Worm (Caenorhabditis elegans): ENCODE data around the gene C17H12.10.

Gene C17H12.10

DNA sequence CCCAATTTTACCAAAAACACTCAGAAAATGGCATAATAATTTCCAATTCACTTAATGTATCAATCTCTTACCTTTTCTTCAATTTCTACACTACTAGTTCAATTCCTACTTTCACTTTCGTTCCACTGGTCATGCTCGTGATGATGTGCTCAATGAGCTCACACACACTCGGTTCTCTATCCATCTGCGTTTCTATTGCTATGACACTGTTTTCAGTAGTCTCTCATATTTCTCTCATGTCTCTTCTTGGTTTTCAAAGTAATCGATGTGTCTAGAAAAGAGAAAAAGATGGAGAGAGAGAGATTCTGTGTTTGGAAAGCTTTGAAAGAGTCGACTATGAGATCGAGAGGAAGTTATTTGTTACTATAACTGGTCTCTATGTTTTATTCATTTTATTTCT, 39.4 kb upstream of the C17H12.10 start:
- TF ChIP-seq ztf-6 (GFP tag; IDR thresholded peaks at IDR 0.05) (no peak), cebp-1 (GFP tag; IDR thresholded peaks at IDR 0.05) (no peak), cebp-1 (tag; optimal IDR thresholded peaks at IDR 0.05) (peak; percentile 56), pha-4 (tag; optimal IDR thresholded peaks at IDR 0.05) (no peak), unc-130 (GFP tag; optimal IDR thresholded peaks at IDR 0.05) (no peak), tbx-9 (tag; optimal IDR thresholded peaks at IDR 0.05; ENCODE audit: borderline replicate concordance) (no peak), nhr-27 (tag; optimal IDR thresholded peaks at IDR 0.05) (no peak), ceh-79 (tag; optimal IDR thresholded peaks at IDR 0.05) (no peak), lsl-1 (GFP tag; optimal IDR thresholded peaks at IDR 0.05) (no peak), Y95B8A.8 (GFP tag; IDR thresholded peaks at IDR 0.05) (no peak), ekl-4 (GFP tag; IDR thresholded peaks at IDR 0.05) (no peak), nhr-80 (tag; optimal IDR thresholded peaks at IDR 0.05) (peak; percentile 33), ama-1 (optimal IDR thresholded peaks at IDR 0.05) (no peak), ama-1 (GFP tag; optimal IDR thresholded peaks at IDR 0.05) (no peak), F33H1.4 (GFP tag; IDR thresholded peaks at IDR 0.05) (no peak), K12H6.12 (tag; optimal IDR thresholded peaks at IDR 0.05) (peak; percentile 24), F22D6.2 (tag; optimal IDR thresholded peaks at IDR 0.05) (no peak), hmg-1.2 (GFP tag; IDR thresholded peaks at IDR 0.05) (peak; percentile 90), lin-40 (tag; optimal IDR thresholded peaks at IDR 0.05) (peak; percentile 36), attf-5 (GFP tag; optimal IDR thresholded peaks at IDR 0.05) (peak; percentile 3), aptf-2 (GFP tag; conservative IDR thresholded peaks at IDR 0.05) (no peak), bed-2 (GFP tag; IDR thresholded peaks at IDR 0.05) (no peak), pbrm-1 (GFP tag; IDR thresholded peaks at IDR 0.05) (no peak), madf-10 (tag; optimal IDR thresholded peaks at IDR 0.05) (no peak), dpl-1 (GFP tag; optimal IDR thresholded peaks at IDR 0.05) (no peak), die-1 (tag; optimal IDR thresholded peaks at IDR 0.05) (no peak), bed-1 (GFP tag; IDR thresholded peaks at IDR 0.05) (no peak)

DNA sequence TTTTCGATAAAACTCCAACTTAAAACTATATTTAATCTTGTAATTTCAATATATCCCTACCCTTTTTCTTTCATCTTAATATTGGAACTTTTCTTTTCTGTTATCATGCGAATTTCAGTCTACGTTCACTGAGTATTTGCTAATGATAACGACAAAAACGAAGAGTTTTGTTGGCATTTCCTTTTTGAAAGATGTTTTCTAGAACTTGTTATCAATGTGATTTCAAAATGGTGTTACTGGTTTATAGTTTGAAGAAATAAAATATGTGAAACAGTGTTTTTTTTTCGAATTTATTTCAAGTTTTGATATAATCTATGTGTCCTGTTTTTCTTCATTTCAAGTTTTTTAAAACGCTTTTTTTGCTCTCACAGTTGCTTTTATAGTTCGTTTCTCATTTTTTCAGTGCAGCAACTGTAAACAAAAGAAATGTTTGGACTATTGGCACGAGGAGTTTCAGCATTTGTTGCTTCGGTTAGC, 36.2 kb upstream of the C17H12.10 start, which contains the start of gene anat-1:
anat-1 (plus strand) TSS at position 427 of the 477 bp plus-strand sequence.
- TF ChIP-seq F57A8.1 (GFP tag; optimal IDR thresholded peaks at IDR 0.05) = no peak
- TF ChIP-seq nfya-1 (tag; optimal IDR thresholded peaks at IDR 0.05; ENCODE audit: borderline replicate concordance, insufficient read depth) = no peak
- no peak for TF ChIP-seq nhr-27 (tag; optimal IDR thresholded peaks at IDR 0.05)
- no peak for TF ChIP-seq lag-1 (GFP tag; IDR thresholded peaks at IDR 0.05)
- TF ChIP-seq lin-35 (GFP tag; optimal IDR thresholded peaks at IDR 0.05) = no peak
- no peak for TF ChIP-seq chd-7 (tag; optimal IDR thresholded peaks at IDR 0.05)
- no peak for TF ChIP-seq ztf-22 (GFP tag; optimal IDR thresholded peaks at IDR 0.05)
- no peak for TF ChIP-seq D2030.7 (GFP tag; IDR thresholded peaks at IDR 0.05)
- TF ChIP-seq snpc-1.3 (tag; optimal IDR thresholded peaks at IDR 0.05; ENCODE audit: insufficient read depth) = no peak
- TF ChIP-seq B0019.2 (GFP tag; conservative IDR thresholded peaks at IDR 0.05) = no peak
- no peak for TF ChIP-seq B0336.3 (GFP tag; IDR thresholded peaks at IDR 0.05)
- no peak for TF ChIP-seq mel-28 (tag; optimal IDR thresholded peaks at IDR 0.05; ENCODE audit: borderline replicate concordance)
- no peak for TF ChIP-seq F55B11.4 (tag; optimal IDR thresholded peaks at IDR 0.05; ENCODE audit: borderline replicate concordance, insufficient read depth)
- TF ChIP-seq athp-1 (tag; optimal IDR thresholded peaks at IDR 0.05) = no peak
- no peak for TF ChIP-seq ekl-4 (GFP tag; IDR thresholded peaks at IDR 0.05)
- TF ChIP-seq F22D6.2 (tag; optimal IDR thresholded peaks at IDR 0.05) = no peak
- TF ChIP-seq Y67H2A.10 (GFP tag; conservative IDR thresholded peaks at IDR 0.05) = no peak
- no peak for TF ChIP-seq T26A5.8 (tag; optimal IDR thresholded peaks at IDR 0.05)
- TF ChIP-seq lin-26 (GFP tag; IDR thresholded peaks at IDR 0.05) = no peak
- TF ChIP-seq tbp1 (GFP tag; optimal IDR thresholded peaks at IDR 0.05) = no peak
